Worm (Caenorhabditis elegans): ENCODE measurements around the gene glb-34.
A peak's percentile ranks its signal among the peaks of the same experiment; 100 is the strongest.
"Not testable (repeated sequence)": the region's sequence is repeated elsewhere in the genome, so short reads cannot be mapped to it uniquely, and the experiment has no call there.

glb-34 gene

ce11 chrIV:14530031-14530430 is 42.5 kb downstream of the glb-34 start:
- no peak for TF ChIP-seq unc-130 (tag; optimal IDR thresholded peaks at IDR 0.05)
- no peak for TF ChIP-seq egl-13 (tag; optimal IDR thresholded peaks at IDR 0.05)
- TF ChIP-seq tbx-2 (tag; optimal IDR thresholded peaks at IDR 0.05), result no peak
- TF ChIP-seq skn-1 (tag; optimal IDR thresholded peaks at IDR 0.05), result no peak
- TF ChIP-seq pax-3 (tag; optimal IDR thresholded peaks at IDR 0.05), result no peak
- TF ChIP-seq nhr-237 (tag; optimal IDR thresholded peaks at IDR 0.05), result no peak
- TF ChIP-seq sox-4 (tag; optimal IDR thresholded peaks at IDR 0.05), result no peak
- no peak for TF ChIP-seq egl-27 (tag; optimal IDR thresholded peaks at IDR 0.05)
- no peak for TF ChIP-seq nhr-90 (tag; optimal IDR thresholded peaks at IDR 0.05; ENCODE audit: poor library complexity)
- no peak for TF ChIP-seq unc-30 (tag; optimal IDR thresholded peaks at IDR 0.05)
- no peak for TF ChIP-seq pqm-1 (tag; optimal IDR thresholded peaks at IDR 0.05)
- TF ChIP-seq swsn-7 (tag; optimal IDR thresholded peaks at IDR 0.05), result no peak
- TF ChIP-seq nhr-84 (tag; optimal IDR thresholded peaks at IDR 0.05), result no peak
- no peak for TF ChIP-seq nhr-77 (tag; optimal IDR thresholded peaks at IDR 0.05)

DNA sequence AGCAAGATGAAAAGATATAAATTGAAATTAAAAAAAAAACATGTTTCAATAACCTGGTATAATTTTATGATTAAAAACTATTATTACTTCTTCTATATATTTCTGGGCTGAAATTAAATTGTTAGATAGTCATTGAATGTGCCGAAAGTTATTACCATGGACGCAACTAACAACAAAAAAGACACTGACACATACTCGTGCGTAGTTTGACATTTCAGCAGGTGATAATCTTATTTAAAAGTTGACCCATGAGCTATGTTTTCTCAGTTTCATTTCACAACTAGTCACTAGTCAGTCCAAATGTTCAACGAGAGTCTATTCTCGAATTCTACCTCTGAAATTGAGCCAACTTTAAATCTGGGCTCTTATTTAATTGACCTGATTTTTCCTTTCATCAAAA is 43.8 kb downstream of the glb-34 start, which contains the start of gene T27E7.3:
Gene T27E7.3 (plus strand): TSS at position 301 of the 400 bp plus-strand sequence.
- TF ChIP-seq pax-3 (tag; optimal IDR thresholded peaks at IDR 0.05) (no peak), xbp-1 (tag; optimal IDR thresholded peaks at IDR 0.05) (no peak), efl-3 (GFP tag; optimal IDR thresholded peaks at IDR 0.05) (no peak)

DNA sequence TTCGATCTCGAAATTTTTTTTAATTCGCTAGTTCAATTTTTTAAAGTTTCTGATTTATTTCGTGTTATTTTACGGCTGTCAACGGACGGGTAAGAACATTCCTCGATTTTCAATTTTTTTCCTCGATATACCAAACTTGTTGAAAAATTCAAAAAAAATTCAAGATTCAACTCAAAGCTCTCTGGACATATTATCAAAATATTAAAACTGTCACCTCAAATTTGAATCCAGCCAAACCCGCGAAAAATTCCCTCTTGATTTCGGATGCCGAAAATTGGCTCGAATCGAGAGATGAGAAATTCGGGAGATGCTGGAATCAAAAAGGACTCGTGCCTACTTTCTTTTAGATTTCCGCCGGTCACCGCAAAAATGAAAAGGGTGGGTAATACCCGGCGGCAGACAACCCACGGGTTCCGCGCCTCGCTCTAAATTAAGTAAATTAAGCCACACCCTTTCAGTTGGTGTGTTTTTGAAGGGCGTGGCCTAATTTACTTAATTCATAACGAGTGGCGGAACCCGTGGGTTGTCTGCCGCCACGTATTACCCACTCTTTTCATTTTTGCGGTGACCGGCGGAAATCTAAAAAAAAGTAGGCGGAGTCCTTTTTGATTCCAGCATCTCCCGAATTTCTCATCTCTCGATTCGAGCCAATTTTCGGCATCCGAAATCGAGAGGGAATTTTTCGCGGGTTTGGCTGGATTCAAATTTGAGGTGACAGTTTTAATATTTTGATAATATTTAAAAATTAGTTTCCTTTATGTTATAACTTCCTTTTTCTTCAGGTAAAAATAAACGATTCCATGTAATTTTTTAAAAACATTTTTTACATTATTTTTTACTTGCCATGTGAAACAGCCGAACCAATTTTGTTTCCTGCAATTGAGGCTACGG is 47.0 kb downstream of the glb-34 start:
- not testable (repeated sequence) for TF ChIP-seq efl-1 (optimal IDR thresholded peaks at IDR 0.05)
- peak in 1 of 2 experiments; percentile 57 for TF ChIP-seq efl-1 (GFP tag; optimal IDR thresholded peaks at IDR 0.05 in 1 of 2)

DNA sequence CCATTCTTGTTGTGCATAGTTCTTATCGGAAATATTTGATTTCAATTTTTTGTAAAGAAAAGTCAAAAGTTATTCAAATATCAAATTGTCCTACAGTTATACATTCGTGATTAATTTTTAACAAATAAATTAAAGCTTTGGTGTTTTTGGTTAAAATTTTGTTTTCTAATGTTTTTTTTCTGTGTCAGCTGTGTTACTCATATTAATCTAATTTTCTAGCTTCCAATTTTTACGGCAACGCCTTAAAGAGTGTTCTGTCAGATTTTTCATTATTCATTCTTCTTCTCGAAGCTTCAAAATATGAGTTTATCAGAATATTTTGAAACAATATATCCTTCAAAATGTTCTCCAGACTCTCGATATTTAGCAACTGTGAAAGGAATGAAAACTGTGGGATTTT is 48.9 kb downstream of the glb-34 start, which contains the start of gene srh-63:
Gene srh-63 (plus strand): TSS at position 301 of the 400 bp plus-strand sequence.
- TF ChIP-seq mab-9 (GFP tag; IDR thresholded peaks at IDR 0.05) (no peak), efl-1 (optimal IDR thresholded peaks at IDR 0.05) (no peak), efl-1 (GFP tag; optimal IDR thresholded peaks at IDR 0.05 in 1 of 2) (no peak), efl-3 (GFP tag; optimal IDR thresholded peaks at IDR 0.05) (no peak), swsn-7 (tag; optimal IDR thresholded peaks at IDR 0.05) (no peak), nhr-237 (tag; optimal IDR thresholded peaks at IDR 0.05) (no peak), elt-2 (tag; optimal IDR thresholded peaks at IDR 0.05) (no peak)

Data from whole organism, L1 larva.